Fruit fly (Drosophila melanogaster) whole organism, prepupa: Measurements from ENCODE around the gene CG2975.

Source experiments
- Blimp-1 ChIP-seq: fragments of 200-800 bp; sonication (Bioruptor generic); optimal IDR thresholded peaks from 3 replicates; lab custom pipeline; 2017; ENCODE audit warnings: missing biosample characterization, missing genetic modification characterization, mild to moderate bottlenecking, moderate library complexity, missing genetic modification reagents
- CG11294 ChIP-seq: fragments of 200-800 bp; sonication (Bioruptor generic); IDR thresholded peaks from 2 replicates; pipeline ENCODE4 v1.3.6; 2022; ENCODE audit warnings: missing biosample characterization, missing genetic modification characterization
- CG15336 ChIP-seq: fragments of 200-800 bp; sonication (Bioruptor generic); IDR thresholded peaks from 2 replicates; pipeline ENCODE4 v1.3.6; 2022; ENCODE audit warnings: missing biosample characterization, missing genetic modification characterization
- CG3032 ChIP-seq: fragments of 200-800 bp; optimal IDR thresholded peaks from 2 replicates; lab custom pipeline; 2019; ENCODE audit warnings: missing biosample characterization, mild to moderate bottlenecking, missing genetic modification characterization, moderate library complexity
- CG31627 ChIP-seq: fragments of 200-800 bp; sonication (Bioruptor generic); optimal IDR thresholded peaks from 3 replicates; lab custom pipeline; 2016; ENCODE audit warnings: missing biosample characterization, missing genetic modification characterization
- CG32006 ChIP-seq: fragments of 200-800 bp; sonication (Bioruptor generic); optimal IDR thresholded peaks from 3 replicates; lab custom pipeline; 2017; ENCODE audit warnings: missing biosample characterization, mild to moderate bottlenecking, missing genetic modification characterization
- CG3919 ChIP-seq: fragments of 200-800 bp; sonication (Bioruptor generic); optimal IDR thresholded peaks from 3 replicates; lab custom pipeline; 2016; ENCODE audit warnings: missing biosample characterization, missing genetic modification characterization
- CG4318 ChIP-seq: fragments of 200-800 bp; sonication (Bioruptor generic); optimal IDR thresholded peaks from 3 replicates; lab custom pipeline; 2017; ENCODE audit warnings: missing biosample characterization, mild to moderate bottlenecking, missing genetic modification characterization
- CG6163 ChIP-seq: fragments of 200-800 bp; sonication (Bioruptor generic); IDR thresholded peaks from 3 replicates; pipeline ENCODE4 v1.3.6; 2022; ENCODE audit warnings: missing biosample characterization, missing genetic modification characterization
- CG6276 ChIP-seq: fragments of 200-800 bp; sonication (Bioruptor generic); optimal IDR thresholded peaks from 2 replicates; lab custom pipeline; 2017; ENCODE audit warnings: missing biosample characterization, mild to moderate bottlenecking, missing genetic modification characterization
- CG6808 ChIP-seq: fragments of 200-800 bp; sonication (Bioruptor generic); optimal IDR thresholded peaks from 3 replicates; lab custom pipeline; 2017; ENCODE audit warnings: missing biosample characterization, missing genetic modification characterization, mild to moderate bottlenecking, moderate library complexity, missing genetic modification reagents
- CG7368 ChIP-seq: fragments of 200-800 bp; sonication (Bioruptor generic); optimal IDR thresholded peaks from 3 replicates; lab custom pipeline; 2016; ENCODE audit warnings: missing biosample characterization, missing genetic modification characterization
- CG8119 ChIP-seq: fragments of 200-800 bp; sonication (Bioruptor generic); IDR thresholded peaks from 3 replicates; pipeline ENCODE4 v1.3.6; 2022; ENCODE audit warnings: missing biosample characterization, missing genetic modification characterization
- CG8319 ChIP-seq: fragments of 200-800 bp; sonication (Bioruptor generic); optimal IDR thresholded peaks from 3 replicates; lab custom pipeline; 2016; ENCODE audit warnings: missing biosample characterization, missing genetic modification characterization
- CG9139 ChIP-seq: fragments of 200-800 bp; sonication (Bioruptor generic); optimal IDR thresholded peaks from 3 replicates; lab custom pipeline; 2017; ENCODE audit warnings: missing biosample characterization, mild to moderate bottlenecking, missing genetic modification characterization
- Eip78C ChIP-seq: fragments of 200-800 bp; sonication (Bioruptor generic); peaks from one replicate; lab custom pipeline; 2016; ENCODE audit warnings: missing biosample characterization, missing genetic modification characterization
- Eip93F ChIP-seq: fragments of 200-800 bp; sonication (Bioruptor generic); optimal IDR thresholded peaks from 2 replicates; lab custom pipeline; 2016; ENCODE audit warnings: missing biosample characterization, mild to moderate bottlenecking, missing genetic modification characterization
- Ets21C ChIP-seq: fragments of 200-800 bp; sonication (Bioruptor generic); optimal IDR thresholded peaks from 3 replicates; lab custom pipeline; 2016; ENCODE audit warnings: missing biosample characterization, missing genetic modification characterization
- Ets96B ChIP-seq: fragments of 200-800 bp; optimal IDR thresholded peaks from 2 replicates; lab custom pipeline; 2019; ENCODE audit warnings: missing biosample characterization, mild to moderate bottlenecking, missing genetic modification characterization, moderate library complexity
- Gug ChIP-seq: fragments of 200-800 bp; sonication (Bioruptor generic); IDR thresholded peaks from 2 replicates; pipeline ENCODE4 v1.3.6; 2022; ENCODE audit warnings: missing biosample characterization, missing genetic modification characterization
- Hr38 ChIP-seq: sonication (Bioruptor generic); optimal IDR thresholded peaks from 2 replicates; lab custom pipeline; 2016; ENCODE audit warnings: missing biosample characterization, missing genetic modification characterization
- Hr39 ChIP-seq: fragments of 200-800 bp; sonication (Bioruptor generic); optimal IDR thresholded peaks from 2 replicates; lab custom pipeline; 2016; ENCODE audit warnings: missing biosample characterization, missing genetic modification characterization
- Hr4 ChIP-seq: fragments of 200-800 bp; sonication (Bioruptor generic); optimal IDR thresholded peaks from 3 replicates; lab custom pipeline; 2016; ENCODE audit warnings: missing biosample characterization, missing genetic modification characterization
- Lpt ChIP-seq: fragments of 200-800 bp; sonication (Bioruptor generic); optimal IDR thresholded peaks from 3 replicates; lab custom pipeline; 2016; ENCODE audit warnings: missing biosample characterization, missing genetic modification characterization
- Met ChIP-seq: fragments of 200-800 bp; sonication (Bioruptor generic); optimal IDR thresholded peaks from 3 replicates; lab custom pipeline; 2016; ENCODE audit warnings: missing biosample characterization, missing genetic modification characterization
- Sox102F ChIP-seq: fragments of 200-800 bp; sonication (Bioruptor generic); optimal IDR thresholded peaks from 2 replicates; lab custom pipeline; 2016; ENCODE audit warnings: missing biosample characterization, mild to moderate bottlenecking, missing genetic modification characterization
- Sox15 ChIP-seq: fragments of 200-800 bp; sonication (Bioruptor generic); optimal IDR thresholded peaks from 3 replicates; lab custom pipeline; 2016; ENCODE audit warnings: missing biosample characterization, missing genetic modification characterization
- achi ChIP-seq: fragments of 200-800 bp; sonication (Bioruptor generic); optimal IDR thresholded peaks from 3 replicates; lab custom pipeline; 2016; ENCODE audit warnings: missing biosample characterization, missing genetic modification characterization
- acj6 ChIP-seq: fragments of 200-800 bp; sonication (Bioruptor generic); optimal IDR thresholded peaks from 3 replicates; lab custom pipeline; 2016; ENCODE audit warnings: missing biosample characterization, missing genetic modification characterization
- dac ChIP-seq: fragments of 200-800 bp; sonication (Bioruptor generic); optimal IDR thresholded peaks from 2 replicates; lab custom pipeline; 2017; ENCODE audit warnings: missing biosample characterization, mild to moderate bottlenecking, missing genetic modification characterization
- eg ChIP-seq: fragments of 200-800 bp; sonication (Bioruptor generic); IDR thresholded peaks from 3 replicates; pipeline ENCODE4 v1.3.6; 2022; ENCODE audit warnings: missing biosample characterization, missing genetic modification characterization
- lz ChIP-seq: fragments of 200-800 bp; sonication (Bioruptor generic); optimal IDR thresholded peaks from 3 replicates; lab custom pipeline; 2016; ENCODE audit warnings: missing biosample characterization, missing genetic modification characterization
- pdm3 ChIP-seq: fragments of 200-800 bp; sonication (Bioruptor generic); optimal IDR thresholded peaks from 3 replicates; lab custom pipeline; 2016; ENCODE audit warnings: missing biosample characterization, missing genetic modification characterization
- salr ChIP-seq, 2 experiments: fragments of 200-800 bp; sonication (Bioruptor generic); optimal IDR thresholded peaks; 3 replicates each; lab custom pipeline; 2016 to 2018; ENCODE audit warnings: missing biosample characterization in 2 of 2, missing genetic modification characterization in 2 of 2, mild to moderate bottlenecking in 1 of 2
- spab ChIP-seq: fragments of 200-800 bp; sonication (Bioruptor generic); optimal IDR thresholded peaks from 2 replicates; lab custom pipeline; 2017; ENCODE audit warnings: missing biosample characterization, mild to moderate bottlenecking, missing genetic modification characterization, missing genetic modification reagents
- ss ChIP-seq, 2 experiments: fragments of 200-800 bp; sonication (Bioruptor generic); optimal IDR thresholded peaks; 2 replicates in 1 of 2; 3 replicates in 1 of 2; lab custom pipeline; 2017 to 2018; ENCODE audit warnings: mild to moderate bottlenecking in 2 of 2, missing biosample characterization in 2 of 2, missing genetic modification characterization in 2 of 2, moderate library complexity in 1 of 2
- svp ChIP-seq: fragments of 200-800 bp; sonication (Bioruptor generic); peaks from one replicate; lab custom pipeline; 2016; ENCODE audit warnings: missing biosample characterization, missing genetic modification characterization
- topi ChIP-seq: fragments of 200-800 bp; sonication (Bioruptor generic); optimal IDR thresholded peaks from 3 replicates; lab custom pipeline; 2016; ENCODE audit warnings: missing biosample characterization, missing genetic modification characterization
- vri ChIP-seq: fragments of 200-800 bp; sonication (Bioruptor generic); optimal IDR thresholded peaks from 3 replicates; lab custom pipeline; 2016; ENCODE audit warnings: missing biosample characterization, mild to moderate bottlenecking, missing genetic modification characterization

CG2975 gene

dm6 chr2L:2847112-2847682 is 7.3 kb downstream of the CG2975 start, which contains the start of the genes CG3117 and CG2983:
CG3117 (minus strand) TSS chr2L:2847212.
CG2983 (plus strand) TSS chr2L:2847632.
- no peak for TF ChIP-seq Hr39 (GFP tag; lab: Kevin White, UChicago)
- TF ChIP-seq acj6 = no peak
- TF ChIP-seq pdm3 (GFP tag; lab: Kevin White, UChicago) = no peak
- no peak for TF ChIP-seq lz (GFP tag; lab: Kevin White, UChicago)
- TF ChIP-seq CG3919 (GFP tag; lab: Kevin White, UChicago) = no peak
- no peak for TF ChIP-seq CG7368 (GFP tag; lab: Kevin White, UChicago)
- no peak for TF ChIP-seq CG32006 (GFP tag; lab: Kevin White, UChicago)
- TF ChIP-seq achi = no peak
- TF ChIP-seq eg (GFP tag; lab: Robert Waterston, UW) = no peak
- no peak for TF ChIP-seq Sox102F (GFP tag; lab: Kevin White, UChicago)
- TF ChIP-seq spab (GFP tag; lab: Kevin White, UChicago) = no peak

DNA sequence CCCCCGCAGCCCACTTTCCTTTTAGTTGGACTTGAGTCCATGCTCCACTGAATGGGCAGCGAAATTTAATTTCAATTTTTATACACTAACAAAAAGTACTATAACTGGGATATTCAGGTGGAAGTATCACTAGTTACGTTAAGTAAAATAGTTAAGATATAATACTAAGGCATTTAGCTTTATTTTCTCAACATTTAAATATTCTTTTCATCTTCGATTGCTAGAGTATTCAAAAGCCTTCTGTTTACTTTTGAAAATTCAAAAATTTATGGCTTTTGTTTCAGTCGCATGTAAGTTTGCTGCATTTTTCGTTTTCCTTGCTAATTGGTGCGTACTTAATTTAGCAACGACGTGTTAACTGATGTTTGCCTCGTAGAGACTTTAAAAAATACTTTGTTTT is 11.7 kb downstream of the CG2975 start:
- TF ChIP-seq CG15336 (GFP tag; lab: Robert Waterston, UW) = peak; percentile 69
- no peak for TF ChIP-seq CG6808 (GFP tag; lab: Kevin White, UChicago)
- peak; percentile 27 for TF ChIP-seq Hr4 (GFP tag; lab: Kevin White, UChicago)
- TF ChIP-seq acj6 = peak; percentile 19
- TF ChIP-seq CG8119 (GFP tag; lab: Robert Waterston, UW) = peak; percentile 64
- no peak for TF ChIP-seq dac (GFP tag; lab: Kevin White, UChicago)
- no peak for TF ChIP-seq Met
- TF ChIP-seq CG6276 (GFP tag; lab: Kevin White, UChicago) = peak; percentile 24
- peak; percentile 6 for TF ChIP-seq achi
- TF ChIP-seq Eip78C (GFP tag; lab: Kevin White, UChicago) = peak; percentile 64
- no peak for TF ChIP-seq CG6163 (GFP tag; lab: Robert Waterston, UW)
- peak; percentile 62 for TF ChIP-seq CG32006 (GFP tag; lab: Kevin White, UChicago)

DNA sequence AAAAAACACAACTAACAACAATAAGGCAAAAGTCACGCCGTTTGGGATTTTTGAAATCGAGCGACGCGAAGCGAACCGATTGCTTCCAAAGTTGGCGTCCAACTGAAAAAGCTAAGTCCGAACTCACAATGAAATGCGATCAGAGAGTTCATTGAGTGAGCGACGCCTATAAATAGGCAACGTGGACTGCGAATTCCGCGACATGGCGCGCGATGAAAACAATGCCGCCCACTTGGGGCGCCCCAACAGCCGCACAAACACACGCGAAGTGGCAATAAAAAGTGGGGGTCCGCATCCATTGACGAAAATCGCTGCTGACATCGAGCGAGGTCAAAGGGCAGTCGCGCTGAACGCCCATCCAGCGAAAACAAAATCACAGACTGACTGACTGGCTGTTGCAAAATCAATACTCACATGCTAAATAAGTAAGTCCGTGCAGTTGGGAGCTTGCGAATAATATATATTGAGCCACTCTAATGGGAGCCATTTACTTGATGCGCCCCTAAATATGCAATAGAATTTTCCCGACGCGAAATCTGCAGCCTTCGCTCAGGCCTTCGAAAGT is 15.4 kb downstream of the CG2975 start:
- TF ChIP-seq CG6808 (GFP tag; lab: Kevin White, UChicago) = no peak
- no peak for TF ChIP-seq Hr38 (GFP tag; lab: Kevin White, UChicago)
- TF ChIP-seq CG8119 (GFP tag; lab: Robert Waterston, UW) = peak; percentile 52; the same call in 2 of the 3 replicates
- no peak for TF ChIP-seq Lpt (GFP tag; lab: Kevin White, UChicago)
- peak; percentile 76 for TF ChIP-seq svp (GFP tag; lab: Kevin White, UChicago)
- TF ChIP-seq acj6 = peak; percentile 13

- TF ChIP-seq Ets21C = peak; percentile 11
- peak; percentile 64 for TF ChIP-seq CG7368 (GFP tag; lab: Kevin White, UChicago)
- TF ChIP-seq vri (GFP tag; lab: Kevin White, UChicago) = peak; percentile 63
- no peak for TF ChIP-seq CG8119 (GFP tag; lab: Robert Waterston, UW)
- peak; percentile 71 for TF ChIP-seq Met
- TF ChIP-seq achi = peak; percentile 99
- TF ChIP-seq CG6276 (GFP tag; lab: Kevin White, UChicago) = peak; percentile 4
- peak; percentile 71 for TF ChIP-seq topi (GFP tag; lab: Kevin White, UChicago)
- TF ChIP-seq Eip78C (GFP tag; lab: Kevin White, UChicago) = peak; percentile 89
- TF ChIP-seq Eip93F = peak; percentile 79
- TF ChIP-seq CG32006 (GFP tag; lab: Kevin White, UChicago) = peak; percentile 46
- TF ChIP-seq Hr4 (GFP tag; lab: Kevin White, UChicago) = peak; percentile 23
- TF ChIP-seq salr (GFP tag; optimal IDR thresholded peaks at IDR 0.05; lab: Kevin White, UChicago) = peak; percentile 38 to 79
- peak; percentile 51 for TF ChIP-seq dac (GFP tag; lab: Kevin White, UChicago)
- peak; percentile 13 for TF ChIP-seq CG4318 (GFP tag; lab: Kevin White, UChicago)
- TF ChIP-seq Sox15 (GFP tag; lab: Kevin White, UChicago) = peak; percentile 60
- no peak for TF ChIP-seq Hr38 (GFP tag; lab: Kevin White, UChicago)
- TF ChIP-seq ss (GFP tag; optimal IDR thresholded peaks at IDR 0.05; lab: Kevin White, UChicago) = peak; percentile 68 to 77
- peak; percentile 62 for TF ChIP-seq Sox102F (GFP tag; lab: Kevin White, UChicago)
- peak; percentile 59 for TF ChIP-seq acj6
- peak; percentile 16 for TF ChIP-seq CG9139 (GFP tag; lab: Kevin White, UChicago)
- 0 out of 2 replicates have a peak, but pooled peaks have one; percentile 15 for TF ChIP-seq Gug
- peak; percentile 55 for TF ChIP-seq Blimp-1 (GFP tag; lab: Kevin White, UChicago)
- peak; percentile 85 for TF ChIP-seq CG31627 (GFP tag; lab: Kevin White, UChicago)
- 0 out of 2 replicates have a peak, but pooled peaks have one; percentile 19 for TF ChIP-seq CG11294 (GFP tag; lab: Robert Waterston, UW)
- TF ChIP-seq CG3032 (tag; lab: Kevin White, UChicago) = peak; percentile 70
- TF ChIP-seq Ets96B = peak; percentile 47
- TF ChIP-seq CG8319 (GFP tag; lab: Kevin White, UChicago) = peak; percentile 51
Measured at dm6 chr2L:2855773-2856615, 16.1 kb downstream of the CG2975 start, which contains the start of the genes CG3104 and RpS21. CG3104 (minus strand) TSS chr2L:2855778. RpS21 (plus strand) TSS chr2L:2856070.
